Worm (Caenorhabditis elegans): Measurements from ENCODE around the gene T20F7.1.

DNA sequence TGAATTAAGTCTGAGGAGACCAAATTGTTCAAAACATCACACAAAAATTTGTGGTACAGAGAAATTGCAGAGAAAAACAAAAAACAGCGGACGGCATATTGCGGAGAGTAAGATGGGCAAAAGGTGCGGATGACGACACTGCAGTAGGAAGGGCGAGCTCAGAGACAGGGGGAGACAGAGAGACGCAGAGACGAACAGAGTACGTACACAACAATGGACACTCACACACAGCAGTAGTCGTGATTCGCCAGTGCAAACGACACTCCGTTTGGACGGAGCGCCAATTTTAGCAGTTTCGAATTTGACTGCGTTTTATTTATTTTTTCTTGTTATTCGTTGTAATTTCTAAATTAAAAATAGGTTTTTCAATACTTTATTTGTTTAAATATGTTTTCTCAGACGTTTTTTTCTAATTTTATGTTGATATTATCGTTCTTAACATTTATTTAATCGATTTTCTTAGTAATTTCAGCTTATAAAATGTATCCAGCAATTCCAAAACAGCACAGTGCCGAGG is at the start of gene T20F7.1:
- no peak for TF ChIP-seq die-1 (tag; optimal IDR thresholded peaks at IDR 0.05)
- no peak for TF ChIP-seq ama-1 (optimal IDR thresholded peaks at IDR 0.05)
- TF ChIP-seq ama-1 (GFP tag; optimal IDR thresholded peaks at IDR 0.05): no peak
